Fruit fly (Drosophila melanogaster): ENCODE results near the gene Or82a.

DNA sequence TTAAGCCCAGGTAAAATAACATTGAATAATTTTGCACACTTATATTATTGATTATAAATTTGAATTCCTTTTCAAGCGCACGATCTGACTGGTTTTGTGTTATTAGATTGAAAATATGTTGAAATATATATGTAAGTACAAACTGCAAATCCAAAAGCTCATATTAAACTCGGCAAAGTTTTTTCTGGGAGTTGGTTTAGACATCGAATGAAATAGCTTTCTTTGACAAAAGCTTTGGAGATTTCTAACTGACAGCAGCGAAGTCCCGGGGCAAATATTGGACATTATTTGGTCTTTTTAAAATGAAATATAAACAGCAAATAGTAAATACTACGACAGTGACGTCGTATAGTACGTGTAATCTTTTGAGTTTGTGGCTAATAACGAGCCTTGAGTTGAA is 5.5 kb upstream of the Or82a start, which contains the start of gene TwdlG:
- TF ChIP-seq psq (optimal IDR thresholded peaks at IDR 0.05) = no peak
- no peak for TF ChIP-seq ttk (optimal IDR thresholded peaks at IDR 0.05)
- no peak for TF ChIP-seq Sin3A (optimal IDR thresholded peaks at IDR 0.05)
- no peak for TF ChIP-seq Myc (optimal IDR thresholded peaks at IDR 0.05)
- TF ChIP-seq h (optimal IDR thresholded peaks at IDR 0.05) = no peak
